Worm (Caenorhabditis elegans) whole organism, L1 larva: ENCODE data around the gene F15B10.3.

Experiments
- C04F5.9 ChIP-seq: sonication (generic microtip); optimal IDR thresholded peaks from 2 replicates; lab custom pipeline; 2016; ENCODE audit warnings: missing genetic modification characterization, missing compliant biosample characterization
- C16A3.4 ChIP-seq: fragments of 150-350 bp; optimal IDR thresholded peaks from 2 replicates; lab custom pipeline; 2014; ENCODE audit warnings: missing biosample characterization, missing genetic modification characterization
- aha-1 ChIP-seq: fragments of 150-350 bp; optimal IDR thresholded peaks from 2 replicates; lab custom pipeline; 2014; ENCODE audit warnings: missing biosample characterization, missing genetic modification characterization
- alr-1 ChIP-seq: fragments of 200-800 bp; sonication (Bioruptor generic); optimal IDR thresholded peaks from 2 replicates; lab custom pipeline; 2018; ENCODE audit warnings: borderline replicate concordance, mild to moderate bottlenecking, missing genetic modification characterization, missing compliant biosample characterization
- blmp-1 ChIP-seq: fragments of 150-350 bp; optimal IDR thresholded peaks from 2 replicates; lab custom pipeline; 2014; ENCODE audit warnings: missing biosample characterization, missing genetic modification characterization
- ceh-82 ChIP-seq, 3 experiments: fragments of 150-350 bp in 1 of 3; sonication (generic microtip) in 2 of 3; optimal IDR thresholded peaks; 2 replicates each; lab custom pipeline; 2014 to 2017; ENCODE audit warnings: missing biosample characterization in 3 of 3, missing genetic modification characterization in 3 of 3
- ceh-88 ChIP-seq: fragments of 200-800 bp; sonication (Bioruptor generic); IDR thresholded peaks from 2 replicates; pipeline ENCODE4 v1.3.6; 2022; ENCODE audit warnings: missing genetic modification characterization, missing compliant biosample characterization
- ceh-90 ChIP-seq: sonication (generic microtip); optimal IDR thresholded peaks from 2 replicates; lab custom pipeline; 2016; ENCODE audit warnings: missing genetic modification characterization, missing compliant biosample characterization
- dpl-1 ChIP-seq, 3 experiments: fragments of 150-350 bp in 2 of 3; sonication (generic microtip) in 1 of 3; optimal IDR thresholded peaks; 2 replicates each; lab custom pipeline; 2014 to 2017; ENCODE audit warnings: missing biosample characterization in 3 of 3, missing genetic modification characterization in 3 of 3, missing genetic modification reagents in 3 of 3
- dsc-1 ChIP-seq: sonication (generic microtip); optimal IDR thresholded peaks from 2 replicates; lab custom pipeline; 2016; ENCODE audit warnings: mild to moderate bottlenecking, missing genetic modification characterization, missing compliant biosample characterization
- efl-1 ChIP-seq, 4 experiments: fragments of 150-350 bp; optimal IDR thresholded peaks in 3 of 4; peaks in 1 of 4; 1 replicate in 1 of 4; 2 replicates in 3 of 4; lab custom pipeline; 2014; ENCODE audit warnings: missing biosample characterization in 2 of 4, missing genetic modification characterization in 2 of 4, missing genetic modification reagents in 2 of 4
- egl-13 ChIP-seq: sonication (generic microtip); optimal IDR thresholded peaks from 2 replicates; lab custom pipeline; 2016; ENCODE audit warnings: missing genotype, missing genetic modification reagents, missing genetic modification characterization, missing compliant biosample characterization
- elt-2 ChIP-seq: sonication (generic microtip); optimal IDR thresholded peaks from 2 replicates; lab custom pipeline; 2016; ENCODE audit warnings: missing genetic modification characterization, mild to moderate bottlenecking, inconsistent platforms, missing compliant biosample characterization, missing genetic modification reagents
- fkh-4 ChIP-seq: sonication (generic microtip); optimal IDR thresholded peaks from 2 replicates; lab custom pipeline; 2016; ENCODE audit warnings: missing compliant biosample characterization, missing genetic modification characterization, borderline replicate concordance
- fkh-8 ChIP-seq: sonication (generic microtip); optimal IDR thresholded peaks from 2 replicates; lab custom pipeline; 2016; ENCODE audit warnings: mild to moderate bottlenecking, missing genetic modification characterization, missing compliant biosample characterization
- hlh-17 ChIP-seq: fragments of 200-800 bp; sonication (Bioruptor generic); optimal IDR thresholded peaks from 2 replicates; lab custom pipeline; 2018; ENCODE audit warnings: missing genetic modification characterization, mild to moderate bottlenecking, missing compliant biosample characterization, moderate library complexity, borderline replicate concordance
- hlh-4 ChIP-seq: sonication (generic microtip); optimal IDR thresholded peaks from 2 replicates; lab custom pipeline; 2016; ENCODE audit warnings: mild to moderate bottlenecking, missing genetic modification characterization, missing compliant biosample characterization
- isw-1 ChIP-seq: fragments of 200-800 bp; sonication (Bioruptor generic); IDR thresholded peaks from 2 replicates; pipeline ENCODE4 v1.3.6; 2022; ENCODE audit warnings: missing genetic modification characterization, missing compliant biosample characterization
- lin-13 ChIP-seq: fragments of 150-350 bp; optimal IDR thresholded peaks from 2 replicates; lab custom pipeline; 2014; ENCODE audit warnings: missing biosample characterization, missing genetic modification reagents, missing genetic modification characterization
- lin-14 ChIP-seq: fragments of 200-800 bp; sonication (Bioruptor generic); optimal IDR thresholded peaks from 2 replicates; lab custom pipeline; 2018; ENCODE audit warnings: mild to moderate bottlenecking, missing genetic modification characterization, moderate library complexity, missing compliant biosample characterization
- lin-15B ChIP-seq: fragments of 150-350 bp; sonication (generic microtip); optimal IDR thresholded peaks from 3 replicates; lab custom pipeline; 2014; ENCODE audit warnings: missing biosample characterization, missing genetic modification characterization
- lin-35 ChIP-seq, 2 experiments: fragments of 150-350 bp; optimal IDR thresholded peaks; 2 replicates each; lab custom pipeline; 2014; ENCODE audit warnings: missing biosample characterization in 2 of 2, missing genetic modification characterization in 2 of 2, missing genetic modification reagents in 2 of 2
- lir-3 ChIP-seq: sonication (generic microtip); optimal IDR thresholded peaks from 2 replicates; lab custom pipeline; 2016; ENCODE audit warnings: mild to moderate bottlenecking, missing genetic modification characterization, moderate library complexity, missing compliant biosample characterization; ENCODE audit not compliant: poor library complexity
- lsy-2 ChIP-seq, 2 experiments: fragments of 150-350 bp; optimal IDR thresholded peaks; 2 replicates each; lab custom pipeline; 2014; ENCODE audit warnings: missing biosample characterization in 2 of 2, missing genetic modification characterization in 2 of 2
- mab-9 ChIP-seq: fragments of 200-800 bp; sonication (Bioruptor generic); IDR thresholded peaks from 2 replicates; pipeline ENCODE4 v1.3.6; 2022; ENCODE audit warnings: missing genetic modification reagents, missing genetic modification characterization, missing compliant biosample characterization
- mdl-1 ChIP-seq, 2 experiments: fragments of 150-350 bp; optimal IDR thresholded peaks; 2 replicates each; lab custom pipeline; 2014 to 2017; ENCODE audit warnings: missing biosample characterization in 2 of 2, missing genetic modification characterization in 2 of 2, inconsistent platforms in 1 of 2
- nhr-12 ChIP-seq: sonication (generic microtip); optimal IDR thresholded peaks from 2 replicates; lab custom pipeline; 2017; ENCODE audit warnings: missing biosample characterization, missing genetic modification characterization
- nhr-20 ChIP-seq: sonication (generic microtip); optimal IDR thresholded peaks from 2 replicates; lab custom pipeline; 2016; ENCODE audit warnings: mild to moderate bottlenecking, missing genetic modification characterization, missing compliant biosample characterization
- nhr-237 ChIP-seq: fragments of 150-350 bp; optimal IDR thresholded peaks from 2 replicates; lab custom pipeline; 2014; ENCODE audit warnings: missing biosample characterization, missing genetic modification characterization
- nhr-47 ChIP-seq: sonication (generic microtip); optimal IDR thresholded peaks from 2 replicates; lab custom pipeline; 2016; ENCODE audit warnings: mild to moderate bottlenecking, missing genetic modification characterization, moderate library complexity, missing compliant biosample characterization
- nhr-71 ChIP-seq: sonication (generic microtip); optimal IDR thresholded peaks from 2 replicates; lab custom pipeline; 2016; ENCODE audit warnings: mild to moderate bottlenecking, missing genetic modification characterization, moderate library complexity, missing compliant biosample characterization
- nhr-76 ChIP-seq: sonication (generic microtip); optimal IDR thresholded peaks from 2 replicates; lab custom pipeline; 2017; ENCODE audit warnings: missing biosample characterization, missing genetic modification characterization
- nhr-77 ChIP-seq: fragments of 150-350 bp; optimal IDR thresholded peaks from 2 replicates; lab custom pipeline; 2014; ENCODE audit warnings: missing biosample characterization, missing genetic modification characterization
- nhr-84 ChIP-seq: sonication (generic microtip); optimal IDR thresholded peaks from 2 replicates; lab custom pipeline; 2017; ENCODE audit warnings: missing biosample characterization, missing genetic modification characterization
- nhr-85 ChIP-seq: sonication (generic microtip); peaks from one replicate; lab custom pipeline; 2016; ENCODE audit warnings: missing genetic modification characterization, inconsistent platforms, missing compliant biosample characterization
- pax-3 ChIP-seq: fragments of 200-800 bp; sonication (Bioruptor generic); optimal IDR thresholded peaks from 2 replicates; lab custom pipeline; 2018; ENCODE audit warnings: mild to moderate bottlenecking, missing genetic modification characterization, moderate library complexity, missing compliant biosample characterization
- pqm-1 ChIP-seq: sonication (generic microtip); optimal IDR thresholded peaks from 3 replicates; lab custom pipeline; 2017; ENCODE audit warnings: missing biosample characterization, missing genetic modification characterization
- rnt-1 ChIP-seq: sonication (generic microtip); optimal IDR thresholded peaks from 2 replicates; lab custom pipeline; 2016; ENCODE audit warnings: mild to moderate bottlenecking, missing genetic modification characterization, moderate library complexity, missing compliant biosample characterization
- snpc-4 ChIP-seq: fragments of 150-350 bp; optimal IDR thresholded peaks from 2 replicates; lab custom pipeline; 2014; ENCODE audit warnings: missing biosample characterization, missing genetic modification characterization
- snu-23 ChIP-seq: sonication (generic microtip); optimal IDR thresholded peaks from 2 replicates; lab custom pipeline; 2016; ENCODE audit warnings: missing genetic modification characterization, missing compliant biosample characterization
- sup-37 ChIP-seq: fragments of 200-800 bp; sonication (Bioruptor generic); optimal IDR thresholded peaks from 2 replicates; lab custom pipeline; 2018; ENCODE audit warnings: mild to moderate bottlenecking, missing genetic modification characterization, missing compliant biosample characterization
- swsn-7 ChIP-seq: sonication (generic microtip); optimal IDR thresholded peaks from 2 replicates; lab custom pipeline; 2016; ENCODE audit warnings: missing genetic modification characterization, missing compliant biosample characterization
- unc-130 ChIP-seq: fragments of 150-350 bp; optimal IDR thresholded peaks from 2 replicates; lab custom pipeline; 2017; ENCODE audit warnings: missing biosample characterization, missing genetic modification characterization, inconsistent platforms
- unc-30 ChIP-seq: sonication (generic microtip); optimal IDR thresholded peaks from 2 replicates; lab custom pipeline; 2017; ENCODE audit warnings: missing biosample characterization, missing genetic modification characterization
- unc-62 ChIP-seq: fragments of 150-350 bp; optimal IDR thresholded peaks from 2 replicates; lab custom pipeline; 2014; ENCODE audit warnings: missing biosample characterization, missing genetic modification reagents, missing genetic modification characterization
- unc-86 ChIP-seq: sonication (generic microtip); optimal IDR thresholded peaks from 2 replicates; lab custom pipeline; 2016; ENCODE audit warnings: missing genetic modification characterization, missing compliant biosample characterization
- zag-1 ChIP-seq: fragments of 150-350 bp; optimal IDR thresholded peaks from 2 replicates; lab custom pipeline; 2014; ENCODE audit warnings: missing biosample characterization, missing genetic modification characterization
- zip-4 ChIP-seq: fragments of 200-800 bp; sonication (Bioruptor generic); optimal IDR thresholded peaks from 2 replicates; lab custom pipeline; 2018; ENCODE audit warnings: mild to moderate bottlenecking, missing genetic modification characterization, moderate library complexity, missing compliant biosample characterization

Gene F15B10.3

DNA sequence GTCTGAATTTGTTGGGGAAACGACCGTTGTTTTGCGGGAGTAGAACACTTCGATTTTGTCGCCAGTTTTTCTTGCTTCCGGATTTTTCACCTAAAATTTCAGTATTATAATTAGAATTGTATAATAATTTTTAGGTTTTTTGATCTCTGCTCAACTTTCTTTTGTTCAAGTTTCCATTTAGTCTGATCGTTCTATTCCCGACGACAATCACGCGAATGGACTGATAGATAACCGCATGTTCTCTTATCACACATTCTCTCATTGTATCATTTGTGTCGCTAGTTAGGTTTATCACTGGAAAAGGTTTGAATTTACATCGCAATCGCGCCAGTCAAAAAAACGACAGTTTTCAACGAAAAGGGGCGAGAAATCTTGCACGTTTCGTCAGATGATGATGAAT is 47.6 kb upstream of the F15B10.3 start (continued):
- TF ChIP-seq sup-37 (GFP tag; lab: Kevin White, UChicago) = no peak
- no peak for TF ChIP-seq unc-86 (tag; lab: Kevin White, UChicago)
- TF ChIP-seq nhr-237 = no peak
- TF ChIP-seq pqm-1 (tag; lab: Kevin White, UChicago) = peak; percentile 66
- TF ChIP-seq alr-1 = no peak
- TF ChIP-seq nhr-84 (tag; lab: Kevin White, UChicago) = no peak
- no peak for TF ChIP-seq nhr-12 (tag; lab: Kevin White, UChicago)
- no peak for TF ChIP-seq nhr-85 (tag; lab: Kevin White, UChicago)
- TF ChIP-seq rnt-1 = no peak
- peak; percentile 87 for TF ChIP-seq blmp-1 (tag; lab: Kevin White, UChicago)
- no peak for TF ChIP-seq aha-1 (tag; lab: Kevin White, UChicago)
- no peak for TF ChIP-seq egl-13
- no peak for TF ChIP-seq snpc-4
- TF ChIP-seq unc-62 (GFP tag; lab: Kevin White, UChicago) = no peak
- TF ChIP-seq snu-23 = peak; percentile 19
- TF ChIP-seq hlh-4 (tag; lab: Kevin White, UChicago) = no peak
- no peak for TF ChIP-seq lin-13 (GFP tag; lab: Kevin White, UChicago)
- TF ChIP-seq nhr-76 = no peak
- peak in 1 of 3 experiments; percentile 6 for TF ChIP-seq dpl-1 (GFP tag; optimal IDR thresholded peaks at IDR 0.05; lab: Kevin White, UChicago)
- TF ChIP-seq unc-30 (tag; lab: Kevin White, UChicago) = no peak
- TF ChIP-seq swsn-7 (tag; lab: Kevin White, UChicago) = no peak
- TF ChIP-seq hlh-17 = no peak
- TF ChIP-seq lir-3 = no peak
- no peak for TF ChIP-seq C16A3.4 (tag; lab: Kevin White, UChicago)
- no peak for TF ChIP-seq nhr-47 (tag; lab: Kevin White, UChicago)
- TF ChIP-seq fkh-4 (tag; lab: Kevin White, UChicago) = no peak
- TF ChIP-seq ceh-90 (tag; lab: Kevin White, UChicago) = no peak
- TF ChIP-seq C04F5.9 = no peak
- no peak for TF ChIP-seq nhr-77 (tag; lab: Kevin White, UChicago)
- no peak for TF ChIP-seq isw-1

DNA sequence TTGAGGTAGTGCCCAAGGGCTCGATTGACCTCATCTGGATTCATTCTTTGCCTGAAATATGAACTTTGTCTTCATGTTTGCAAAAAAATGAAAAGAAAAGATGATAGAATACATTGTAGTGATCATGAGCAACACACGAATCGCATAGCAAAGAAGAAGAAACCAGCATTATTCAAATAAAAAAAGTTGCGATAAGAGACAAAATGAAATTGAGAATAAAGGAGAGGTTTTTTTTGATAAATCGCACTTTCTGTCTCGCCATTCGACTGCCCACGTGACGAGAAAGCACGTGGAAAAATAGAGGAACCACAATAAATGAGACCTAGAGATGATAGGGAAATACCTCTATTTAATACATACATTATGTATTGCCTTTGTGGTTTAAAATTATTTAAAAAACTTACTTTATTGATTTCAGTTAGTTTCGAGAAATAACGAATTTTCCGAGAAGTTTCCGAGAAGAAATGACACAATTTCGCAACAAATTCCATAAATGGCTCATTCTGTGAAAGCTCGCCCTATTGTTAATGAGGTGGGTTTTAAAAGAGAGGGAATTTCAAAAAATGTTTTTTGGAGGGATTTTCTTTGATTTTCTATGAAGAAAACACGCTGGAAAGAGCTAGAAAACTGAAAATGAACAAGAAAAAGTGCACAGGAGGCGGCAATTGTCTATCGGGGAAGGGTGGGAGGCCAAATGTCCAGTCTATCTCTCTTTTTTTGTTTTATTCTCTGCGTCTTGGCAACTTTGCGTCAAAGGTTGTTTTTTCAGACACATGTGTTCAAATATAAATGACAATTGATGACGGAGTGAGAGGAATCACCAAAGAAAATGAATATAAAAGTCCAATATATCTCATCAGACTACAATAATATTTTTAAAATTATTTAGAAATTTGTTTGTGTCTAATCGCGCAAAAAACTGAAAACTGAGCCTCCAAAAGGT is 46.8 kb upstream of the F15B10.3 start, which contains the start of gene paqr-1:
Gene paqr-1 (minus strand): TSS at position 51 of the 943 bp plus-strand sequence.
- TF ChIP-seq rnt-1 (peak; percentile 40), mdl-1 (tag; optimal IDR thresholded peaks at IDR 0.05; lab: Kevin White, UChicago) (peak in 1 of 2 experiments; percentile 74), efl-1 (optimal IDR thresholded peaks at IDR 0.05; lab: Kevin White, UChicago) (peak; percentile 80 to 85), efl-1 (GFP tag; optimal IDR thresholded peaks at IDR 0.05 in 1 of 2; lab: Kevin White, UChicago) (peak; percentile 81 to 94), unc-130 (tag; lab: Kevin White, UChicago) (peak; percentile 22), ceh-88 (GFP tag; lab: Robert Waterston, UW) (no peak), zip-4 (GFP tag; lab: Kevin White, UChicago) (peak; percentile 63), sup-37 (GFP tag; lab: Kevin White, UChicago) (peak; percentile 18), nhr-85 (tag; lab: Kevin White, UChicago) (peak; percentile 87), dsc-1 (tag; lab: Kevin White, UChicago) (no peak), lsy-2 (tag; optimal IDR thresholded peaks at IDR 0.05; lab: Kevin White, UChicago) (peak; percentile 34 to 43), nhr-20 (tag; lab: Kevin White, UChicago) (peak; percentile 76), lin-14 (GFP tag; lab: Kevin White, UChicago) (peak; percentile 47), mab-9 (GFP tag; lab: Robert Waterston, UW) (no peak), zag-1 (tag; lab: Kevin White, UChicago) (no peak), dpl-1 (GFP tag; optimal IDR thresholded peaks at IDR 0.05; lab: Kevin White, UChicago) (peak; percentile 55 to 86 (median 71)), lir-3 (peak; percentile 42), pax-3 (no peak), unc-62 (GFP tag; lab: Kevin White, UChicago) (no peak), lin-35 (GFP tag; optimal IDR thresholded peaks at IDR 0.05; lab: Kevin White, UChicago) (peak; percentile 66 to 81), snu-23 (peak; percentile 51), fkh-8 (peak; percentile 60), blmp-1 (tag; lab: Kevin White, UChicago) (peak; percentile 40), isw-1 (peak; percentile 27; the same call in 1 of the 2 replicates), swsn-7 (tag; lab: Kevin White, UChicago) (peak; percentile 2), elt-2 (tag; lab: Kevin White, UChicago) (peak; percentile 50), nhr-71 (peak; percentile 72), ceh-82 (tag; optimal IDR thresholded peaks at IDR 0.05; lab: Kevin White, UChicago) (peak in 1 of 3 experiments; percentile 39), nhr-47 (tag; lab: Kevin White, UChicago) (peak; percentile 50), lin-15B (tag; lab: Kevin White, UChicago) (peak; percentile 27)
